Fruit fly (Drosophila melanogaster) whole organism, embryonic: ENCODE data around the gene CG14966.
A peak's percentile ranks its signal among the peaks of the same experiment; 100 is the strongest.

Source experiments
- Antp ChIP-seq: fragments of 200-800 bp; sonication (Bioruptor generic); optimal IDR thresholded peaks from 3 replicates; lab custom pipeline; 2016; ENCODE audit warnings: missing biosample characterization, missing genetic modification characterization
- Atf6 ChIP-seq: fragments of 200-800 bp; sonication (Bioruptor generic); IDR thresholded peaks from 2 replicates; pipeline ENCODE4 v1.3.6; 2022; ENCODE audit warnings: missing biosample characterization, missing genetic modification characterization
- CG10462 ChIP-seq: fragments of 200-800 bp; sonication (Bioruptor generic); optimal IDR thresholded peaks from 2 replicates; lab custom pipeline; 2016; ENCODE audit warnings: missing biosample characterization, missing genetic modification characterization
- CG10543 ChIP-seq: fragments of 200-800 bp; sonication (Bioruptor generic); optimal IDR thresholded peaks from 3 replicates; lab custom pipeline; 2017; ENCODE audit warnings: missing biosample characterization, mild to moderate bottlenecking, missing genetic modification characterization, moderate library complexity
- CG13624 ChIP-seq: fragments of 200-800 bp; sonication (Bioruptor generic); optimal IDR thresholded peaks from 2 replicates; lab custom pipeline; 2016; ENCODE audit warnings: missing biosample characterization, missing genetic modification characterization
- CG13775 ChIP-seq: fragments of 200-800 bp; sonication (Bioruptor generic); optimal IDR thresholded peaks from 3 replicates; lab custom pipeline; 2017; ENCODE audit warnings: missing biosample characterization, mild to moderate bottlenecking, missing genetic modification characterization
- CG14441 ChIP-seq: fragments of 200-800 bp; sonication (Bioruptor generic); IDR thresholded peaks from 2 replicates; pipeline ENCODE4 v1.3.6; 2022; ENCODE audit warnings: missing biosample characterization, missing genetic modification characterization
- CG14965 ChIP-seq: fragments of 200-800 bp; sonication (Bioruptor generic); optimal IDR thresholded peaks from 2 replicates; lab custom pipeline; 2016; ENCODE audit warnings: missing biosample characterization, missing genetic modification characterization, borderline replicate concordance
- CG15601 ChIP-seq: fragments of 200-800 bp; sonication (Bioruptor generic); optimal IDR thresholded peaks from 3 replicates; lab custom pipeline; 2019; ENCODE audit warnings: missing biosample characterization, mild to moderate bottlenecking, missing genetic modification characterization, moderate library complexity
- CG1602 ChIP-seq: fragments of 200-800 bp; sonication (Bioruptor generic); optimal IDR thresholded peaks from 3 replicates; lab custom pipeline; 2016; ENCODE audit warnings: missing biosample characterization, missing genetic modification characterization
- CG18599 ChIP-seq: fragments of 200-800 bp; sonication (Bioruptor generic); optimal IDR thresholded peaks from 3 replicates; lab custom pipeline; 2017; ENCODE audit warnings: missing biosample characterization, missing genetic modification characterization, mild to moderate bottlenecking, moderate library complexity, missing genetic modification reagents
- CG18764 ChIP-seq: fragments of 200-800 bp; sonication (Bioruptor generic); optimal IDR thresholded peaks from 3 replicates; lab custom pipeline; 2016; ENCODE audit warnings: missing biosample characterization, missing genetic modification characterization
- CG2712 ChIP-seq: fragments of 200-800 bp; optimal IDR thresholded peaks from 3 replicates; lab custom pipeline; 2019; ENCODE audit warnings: missing biosample characterization, mild to moderate bottlenecking, missing genetic modification characterization, moderate library complexity
- CG30020 ChIP-seq: fragments of 200-800 bp; optimal IDR thresholded peaks from 2 replicates; lab custom pipeline; 2019; ENCODE audit warnings: missing biosample characterization, mild to moderate bottlenecking, missing genetic modification characterization, moderate library complexity
- CG34224 ChIP-seq: fragments of 200-800 bp; sonication (Bioruptor generic); IDR thresholded peaks from 3 replicates; pipeline ENCODE4 v1.3.6; 2022; ENCODE audit warnings: missing biosample characterization, missing genetic modification characterization; ENCODE audit not compliant: partially characterized antibody
- CG3847 ChIP-seq: fragments of 200-800 bp; sonication (Bioruptor generic); IDR thresholded peaks from 2 replicates; pipeline ENCODE4 v1.3.6; 2022; ENCODE audit warnings: missing biosample characterization, missing genetic modification characterization
- CG43689 ChIP-seq: fragments of 200-800 bp; sonication (Bioruptor generic); IDR thresholded peaks from 2 replicates; pipeline ENCODE4 v1.3.6; 2022; ENCODE audit warnings: missing biosample characterization, missing genetic modification characterization
- CG4404 ChIP-seq: fragments of 200-800 bp; sonication (Bioruptor generic); IDR thresholded peaks from 2 replicates; pipeline ENCODE4 v1.3.6; 2022; ENCODE audit warnings: missing biosample characterization, missing genetic modification characterization
- CG4617 ChIP-seq: fragments of 200-800 bp; sonication (Bioruptor generic); optimal IDR thresholded peaks from 3 replicates; lab custom pipeline; 2016; ENCODE audit warnings: missing biosample characterization, missing genetic modification characterization, borderline replicate concordance
- CG5245 ChIP-seq: fragments of 200-800 bp; sonication (Bioruptor generic); optimal IDR thresholded peaks from 3 replicates; lab custom pipeline; 2016; ENCODE audit warnings: missing biosample characterization, missing genetic modification characterization
- CG6175 ChIP-seq: fragments of 200-800 bp; sonication (Bioruptor generic); IDR thresholded peaks from 3 replicates; pipeline ENCODE4 v1.3.6; 2022; ENCODE audit warnings: missing biosample characterization, missing genetic modification characterization
- CG7987 ChIP-seq: fragments of 200-800 bp; sonication (Bioruptor generic); optimal IDR thresholded peaks from 2 replicates; lab custom pipeline; 2018; ENCODE audit warnings: missing biosample characterization, mild to moderate bottlenecking, missing genetic modification characterization, moderate library complexity
- Dip3 ChIP-seq: fragments of 200-800 bp; sonication (Bioruptor generic); optimal IDR thresholded peaks from 3 replicates; lab custom pipeline; 2016; ENCODE audit warnings: missing biosample characterization, missing genetic modification characterization
- Doc3 ChIP-seq: fragments of 200-800 bp; sonication (Bioruptor generic); IDR thresholded peaks from 3 replicates; pipeline ENCODE4 v1.3.6; 2022; ENCODE audit warnings: missing biosample characterization, missing genetic modification characterization; ENCODE audit not compliant: partially characterized antibody
- Fer3 ChIP-seq: fragments of 200-800 bp; sonication (Bioruptor generic); optimal IDR thresholded peaks from 2 replicates; lab custom pipeline; 2018; ENCODE audit warnings: missing biosample characterization, mild to moderate bottlenecking, missing genetic modification characterization, moderate library complexity
- H2.0 ChIP-seq: fragments of 200-800 bp; sonication (Bioruptor generic); IDR thresholded peaks from 2 replicates; pipeline ENCODE4 v1.3.6; 2022; ENCODE audit warnings: missing biosample characterization, missing genetic modification characterization
- HmgD ChIP-seq: fragments of 200-800 bp; sonication (Bioruptor generic); optimal IDR thresholded peaks from 3 replicates; lab custom pipeline; 2016; ENCODE audit warnings: missing biosample characterization, missing genetic modification characterization
- Lhr ChIP-seq: fragments of 200-800 bp; sonication (Bioruptor generic); optimal IDR thresholded peaks from 3 replicates; lab custom pipeline; 2017; ENCODE audit warnings: mild to moderate bottlenecking, missing biosample characterization, missing genetic modification reagents, missing genetic modification characterization
- MBD-R2 ChIP-seq: fragments of 200-800 bp; sonication (Bioruptor generic); IDR thresholded peaks from 2 replicates; pipeline ENCODE4 v1.3.6; 2022; ENCODE audit warnings: missing biosample characterization, missing genetic modification characterization
- Max ChIP-seq: fragments of 200-800 bp; sonication (Bioruptor generic); optimal IDR thresholded peaks from 2 replicates; lab custom pipeline; 2016; ENCODE audit warnings: missing biosample characterization, mild to moderate bottlenecking, missing genetic modification characterization
- Neu2 ChIP-seq: fragments of 200-800 bp; sonication (Bioruptor generic); optimal IDR thresholded peaks from 3 replicates; lab custom pipeline; 2016; ENCODE audit warnings: missing biosample characterization, missing genetic modification characterization, borderline replicate concordance
- Pdp1 ChIP-seq, 2 experiments: fragments of 200-800 bp; sonication (Bioruptor generic); optimal IDR thresholded peaks; 3 replicates each; lab custom pipeline; 2016; ENCODE audit warnings: missing biosample characterization in 2 of 2, missing genetic modification characterization in 2 of 2, mild to moderate bottlenecking in 1 of 2, moderate library complexity in 1 of 2
- Ravus ChIP-seq: fragments of 200-800 bp; sonication (Bioruptor generic); IDR thresholded peaks from 2 replicates; pipeline ENCODE4 v1.3.6; 2022; ENCODE audit warnings: missing biosample characterization, missing genetic modification characterization
- Sin3A ChIP-seq: fragments of >200 bp; optimal IDR thresholded peaks from 2 replicates; lab custom pipeline; 2018
- Six4 ChIP-seq: fragments of 200-800 bp; sonication (Bioruptor generic); optimal IDR thresholded peaks from 2 replicates; lab custom pipeline; 2016; ENCODE audit warnings: missing biosample characterization, missing genetic modification characterization
- Sry-β ChIP-seq: fragments of 200-800 bp; sonication (Bioruptor generic); optimal IDR thresholded peaks from 2 replicates; lab custom pipeline; 2018; ENCODE audit warnings: missing biosample characterization, mild to moderate bottlenecking, missing genetic modification characterization, moderate library complexity
- Xbp1 ChIP-seq: fragments of 200-800 bp; sonication (Bioruptor generic); optimal IDR thresholded peaks from 3 replicates; lab custom pipeline; 2016; ENCODE audit warnings: missing biosample characterization, mild to moderate bottlenecking, missing genetic modification characterization
- amos ChIP-seq: fragments of 200-800 bp; sonication (Bioruptor generic); IDR thresholded peaks from 2 replicates; pipeline ENCODE4 v1.3.6; 2022; ENCODE audit warnings: missing biosample characterization, missing genetic modification characterization; ENCODE audit not compliant: partially characterized antibody
- chn ChIP-seq: fragments of 200-800 bp; sonication (Bioruptor generic); optimal IDR thresholded peaks from 2 replicates; lab custom pipeline; 2016; ENCODE audit warnings: missing biosample characterization, missing genetic modification characterization
- fd102C ChIP-seq: fragments of 200-800 bp; sonication (Bioruptor generic); optimal IDR thresholded peaks from 2 replicates; lab custom pipeline; 2018; ENCODE audit warnings: missing biosample characterization, mild to moderate bottlenecking, missing genetic modification characterization, moderate library complexity
- h ChIP-seq: fragments of >200 bp; optimal IDR thresholded peaks from 2 replicates; lab custom pipeline; 2017
- her ChIP-seq: fragments of 200-800 bp; sonication (Bioruptor generic); optimal IDR thresholded peaks from 2 replicates; lab custom pipeline; 2016; ENCODE audit warnings: missing biosample characterization, missing genetic modification characterization
- jing ChIP-seq: fragments of 200-800 bp; sonication (Bioruptor generic); optimal IDR thresholded peaks from 2 replicates; lab custom pipeline; 2018; ENCODE audit warnings: missing biosample characterization, mild to moderate bottlenecking, missing genetic modification characterization
- nerfin-2 ChIP-seq: fragments of 200-800 bp; sonication (Bioruptor generic); IDR thresholded peaks from 2 replicates; pipeline ENCODE4 v1.3.6; 2022; ENCODE audit warnings: missing biosample characterization, missing genetic modification characterization; ENCODE audit not compliant: partially characterized antibody
- pb ChIP-seq: fragments of 200-800 bp; sonication (Bioruptor generic); optimal IDR thresholded peaks from 3 replicates; lab custom pipeline; 2016; ENCODE audit warnings: missing biosample characterization, missing genetic modification characterization
- sens ChIP-seq: fragments of 200-800 bp; sonication (Bioruptor generic); peaks from one replicate; lab custom pipeline; 2016; ENCODE audit warnings: missing biosample characterization, missing genetic modification characterization
- ssp ChIP-seq: fragments of 200-800 bp; sonication (Bioruptor generic); IDR thresholded peaks from 2 replicates; pipeline ENCODE4 v1.3.6; 2022; ENCODE audit warnings: missing biosample characterization, missing genetic modification characterization
- stwl ChIP-seq: fragments of 200-800 bp; sonication (Bioruptor generic); optimal IDR thresholded peaks from 3 replicates; lab custom pipeline; 2018; ENCODE audit warnings: missing biosample characterization, mild to moderate bottlenecking, missing genetic modification characterization, moderate library complexity
- tx ChIP-seq: fragments of 200-800 bp; sonication (Bioruptor generic); optimal IDR thresholded peaks from 2 replicates; lab custom pipeline; 2016; ENCODE audit warnings: missing biosample characterization, missing genetic modification characterization
- wek ChIP-seq: fragments of 200-800 bp; sonication (Bioruptor generic); optimal IDR thresholded peaks from 3 replicates; lab custom pipeline; 2018; ENCODE audit warnings: missing biosample characterization, mild to moderate bottlenecking, missing genetic modification characterization, moderate library complexity

CG14966 gene

DNA sequence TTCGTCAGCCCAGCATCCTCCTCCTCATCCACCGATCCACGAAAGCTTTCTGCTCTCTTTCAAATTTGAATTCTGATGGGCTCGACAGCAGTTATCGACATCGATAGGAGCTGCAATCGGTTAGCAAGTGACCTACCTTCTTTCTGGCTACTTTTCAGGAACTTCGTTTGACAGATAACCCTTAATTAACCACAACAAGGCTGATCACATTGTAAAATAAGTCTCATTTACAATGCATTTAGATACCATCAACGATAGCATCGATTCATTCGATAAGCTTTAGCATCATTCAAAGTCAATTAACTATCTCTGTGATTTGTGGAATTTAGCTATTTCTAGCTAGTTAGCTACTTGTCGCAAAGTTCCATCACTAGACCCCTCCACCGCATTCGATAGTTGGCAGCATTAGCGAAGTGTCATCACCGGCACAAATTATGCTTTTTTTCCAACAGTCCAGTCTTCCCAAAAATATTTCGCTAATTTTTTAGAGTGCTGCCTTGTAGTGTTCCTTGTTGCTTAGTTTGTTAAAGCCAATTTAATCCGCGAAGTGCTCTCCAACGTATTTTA lies 18.8 kb downstream of the CG14966 start, which contains the start of the genes MnM and Girdin (continued):
- TF ChIP-seq CG43689 (GFP tag; lab: Robert Waterston, UW) (no peak), CG18764 (GFP tag; lab: Kevin White, UChicago) (peak; percentile 32), CG18599 (GFP tag; lab: Kevin White, UChicago) (peak; percentile 44), Fer3 (tag; lab: Kevin White, UChicago) (no peak), H2.0 (0 out of 2 replicates have a peak, but pooled peaks have one; percentile 8), Sry-β (GFP tag; lab: Kevin White, UChicago) (peak; percentile 92), CG10462 (GFP tag; lab: Kevin White, UChicago) (peak; percentile 55), Sin3A (peak; percentile 99), her (GFP tag; lab: Kevin White, UChicago) (peak; percentile 75), stwl (tag; lab: Kevin White, UChicago) (peak; percentile 33), CG15601 (tag; lab: Kevin White, UChicago) (no peak), Xbp1 (GFP tag; lab: Kevin White, UChicago) (peak; percentile 79), CG7987 (GFP tag; lab: Kevin White, UChicago) (no peak), chn (GFP tag; lab: Kevin White, UChicago) (peak; percentile 78), sens (GFP tag; lab: Kevin White, UChicago) (peak; percentile 71), fd102C (GFP tag; lab: Kevin White, UChicago) (no peak), Six4 (GFP tag; lab: Kevin White, UChicago) (peak; percentile 19), CG14441 (0 out of 2 replicates have a peak, but pooled peaks have one; percentile 19), HmgD (peak; percentile 95), nerfin-2 (GFP tag; lab: Robert Waterston, UW) (peak; percentile 59), CG6175 (GFP tag; lab: Robert Waterston, UW) (peak; percentile 67; the same call in 2 of the 3 replicates), Neu2 (GFP tag; lab: Kevin White, UChicago) (peak; percentile 50), ssp (GFP tag; lab: Robert Waterston, UW) (peak; percentile 66), CG4404 (GFP tag; lab: Robert Waterston, UW) (peak; percentile 28; the same call in 1 of the 2 replicates), CG13624 (GFP tag; lab: Kevin White, UChicago) (peak; percentile 80), CG34224 (GFP tag; lab: Robert Waterston, UW) (peak; percentile 74; the same call in 2 of the 3 replicates), Dip3 (peak; percentile 73), CG13775 (GFP tag; lab: Kevin White, UChicago) (peak; percentile 71), wek (GFP tag; lab: Kevin White, UChicago) (no peak), CG14965 (GFP tag; lab: Kevin White, UChicago) (peak; percentile 38), CG1602 (GFP tag; lab: Kevin White, UChicago) (peak; percentile 32), Atf6 (GFP tag; lab: Robert Waterston, UW) (no peak; the same call in 1 of the 2 replicates), MBD-R2 (peak; percentile 63; the same call in 1 of the 2 replicates), pb (GFP tag; lab: Kevin White, UChicago) (peak; percentile 53), Lhr (GFP tag; lab: Kevin White, UChicago) (peak; percentile 72), CG2712 (peak; percentile 55), CG5245 (peak; percentile 55), CG3847 (GFP tag; lab: Robert Waterston, UW) (peak; percentile 73), Pdp1 (GFP tag; optimal IDR thresholded peaks at IDR 0.05; lab: Kevin White, UChicago) (peak; percentile 67 to 69), Antp (GFP tag; lab: Kevin White, UChicago) (peak; percentile 82), h (lab: Kevin White, UChicago) (no peak), CG30020 (tag; lab: Kevin White, UChicago) (peak; percentile 73), jing (GFP tag; lab: Kevin White, UChicago) (no peak), Doc3 (peak; percentile 82), CG4617 (GFP tag; lab: Kevin White, UChicago) (peak; percentile 84), CG10543 (GFP tag; lab: Kevin White, UChicago) (peak; percentile 64), tx (GFP tag; lab: Kevin White, UChicago) (peak; percentile 74), Ravus (no peak), amos (GFP tag; lab: Robert Waterston, UW) (peak; percentile 79), Max (peak; percentile 43)
